Worm (Caenorhabditis elegans) whole organism, L3 larva: Measurements from ENCODE around the gene wht-2.

Experiments used
- R02D3.7 ChIP-seq: fragments of 150-350 bp; optimal IDR thresholded peaks from 2 replicates; lab custom pipeline; 2014; ENCODE audit warnings: missing biosample characterization, missing genetic modification characterization
- ZK546.5 ChIP-seq: sonication (generic microtip); optimal IDR thresholded peaks from 2 replicates; lab custom pipeline; 2017; ENCODE audit warnings: missing biosample characterization, missing genetic modification characterization
- ama-1 ChIP-seq: fragments of 150-350 bp; optimal IDR thresholded peaks from 2 replicates; lab custom pipeline; 2018
- elt-2 ChIP-seq: sonication (generic microtip); optimal IDR thresholded peaks from 2 replicates; lab custom pipeline; 2016; ENCODE audit warnings: missing genetic modification reagents, mild to moderate bottlenecking, missing genetic modification characterization, missing compliant biosample characterization
- elt-3 ChIP-seq, 3 experiments: fragments of 150-350 bp in 1 of 3; sonication (generic microtip) in 2 of 3; optimal IDR thresholded peaks; 2 replicates in 2 of 3; 4 replicates in 1 of 3; lab custom pipeline; 2014 to 2017; ENCODE audit warnings: missing biosample characterization in 3 of 3, missing genetic modification characterization in 3 of 3
- nfya-1 ChIP-seq: sonication (generic microtip); optimal IDR thresholded peaks from 2 replicates; lab custom pipeline; 2017; ENCODE audit warnings: missing genetic modification characterization, mild to moderate bottlenecking, missing compliant biosample characterization, antibody characterized with exemption, moderate library complexity; ENCODE audit not compliant: insufficient read depth
- nhr-25 ChIP-seq: sonication (generic microtip); optimal IDR thresholded peaks from 2 replicates; lab custom pipeline; 2017; ENCODE audit warnings: missing biosample characterization, missing genetic modification characterization
- nhr-77 ChIP-seq: fragments of 150-350 bp; optimal IDR thresholded peaks from 2 replicates; lab custom pipeline; 2014; ENCODE audit warnings: missing biosample characterization, missing genetic modification characterization
- pha-4 ChIP-seq: fragments of 150-350 bp; optimal IDR thresholded peaks from 2 replicates; lab custom pipeline; 2014; ENCODE audit warnings: missing biosample characterization, missing genetic modification reagents, missing genetic modification characterization
- snpc-4 ChIP-seq: fragments of 150-350 bp; optimal IDR thresholded peaks from 2 replicates; lab custom pipeline; 2014; ENCODE audit warnings: missing biosample characterization, missing genetic modification characterization
- unc-62 ChIP-seq: fragments of 150-350 bp; sonication (generic microtip); optimal IDR thresholded peaks from 4 replicates; lab custom pipeline; 2014; ENCODE audit warnings: missing biosample characterization, missing genetic modification reagents, missing genetic modification characterization
- zag-1 ChIP-seq: fragments of 150-350 bp; optimal IDR thresholded peaks from 2 replicates; lab custom pipeline; 2014; ENCODE audit warnings: missing biosample characterization, missing genetic modification characterization
- ztf-11 ChIP-seq: fragments of 150-350 bp; optimal IDR thresholded peaks from 2 replicates; lab custom pipeline; 2014; ENCODE audit warnings: missing biosample characterization, missing genetic modification characterization

DNA sequence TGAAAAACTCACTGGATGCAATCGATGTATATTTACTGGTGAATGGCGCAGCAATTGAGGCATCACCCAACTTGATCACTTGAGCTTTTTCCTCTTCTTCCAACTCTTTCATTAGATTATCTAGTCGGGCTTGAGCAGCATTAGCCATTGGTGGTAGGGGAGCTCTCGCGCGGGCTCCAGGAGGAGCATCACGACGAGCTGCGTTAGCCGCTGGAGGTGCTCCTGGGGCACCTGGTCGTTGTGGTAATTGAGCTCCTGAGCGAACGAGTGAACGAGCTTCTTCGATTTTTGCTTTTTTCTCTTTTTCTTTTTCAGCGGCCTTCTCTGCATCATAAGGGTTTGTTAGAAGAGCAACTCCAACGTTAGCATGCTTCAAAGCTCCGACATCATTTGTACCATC, 4.8 kb downstream of the wht-2 start:
- no peak for TF ChIP-seq nhr-25
- no peak for TF ChIP-seq pha-4 (tag; lab: Kevin White, UChicago)
- TF ChIP-seq ZK546.5, result no peak
- no peak for TF ChIP-seq unc-62 (GFP tag; lab: Kevin White, UChicago)
- no peak for TF ChIP-seq snpc-4 (tag; lab: Kevin White, UChicago)
- no peak for TF ChIP-seq ama-1 (lab: Kevin White, UChicago)
- no peak for TF ChIP-seq elt-3 (tag; optimal IDR thresholded peaks at IDR 0.05; lab: Kevin White, UChicago)
- no peak for TF ChIP-seq R02D3.7
- no peak for TF ChIP-seq nhr-77 (tag; lab: Kevin White, UChicago)
- TF ChIP-seq zag-1, result no peak
- no peak for TF ChIP-seq elt-2 (tag; lab: Kevin White, UChicago)
- TF ChIP-seq ztf-11 (tag; lab: Kevin White, UChicago), result no peak
- no peak for TF ChIP-seq nfya-1 (tag; lab: Kevin White, UChicago)
